Worm (Caenorhabditis elegans) whole organism, L4 larva: Measurements from ENCODE around the gene srbc-33.

Experiments used
- D1046.2 ChIP-seq: fragments of 200-800 bp; sonication (Bioruptor generic); IDR thresholded peaks from 2 replicates; pipeline ENCODE4 v1.3.6; 2022; ENCODE audit warnings: missing genetic modification characterization, missing compliant biosample characterization
- F37D6.2 ChIP-seq: sonication (generic microtip); optimal IDR thresholded peaks from 2 replicates; lab custom pipeline; 2016; ENCODE audit warnings: mild to moderate bottlenecking, missing genetic modification characterization, missing compliant biosample characterization
- T20F7.1 ChIP-seq: fragments of 200-800 bp; sonication (Bioruptor generic); optimal IDR thresholded peaks from 2 replicates; lab custom pipeline; 2018; ENCODE audit warnings: mild to moderate bottlenecking, missing genetic modification characterization, missing compliant biosample characterization
- aha-1 ChIP-seq: fragments of 150-350 bp; peaks from one replicate; lab custom pipeline; 2014; ENCODE audit warnings: missing biosample characterization, missing genetic modification characterization
- arid-1 ChIP-seq: fragments of 200-800 bp; sonication (Bioruptor generic); conservative IDR thresholded peaks from 2 replicates; pipeline ENCODE4 v1.3.6; 2022; ENCODE audit warnings: missing genetic modification reagents, missing genetic modification characterization, missing compliant biosample characterization
- ceh-32 ChIP-seq: sonication (generic microtip); optimal IDR thresholded peaks from 2 replicates; lab custom pipeline; 2016; ENCODE audit warnings: mild to moderate bottlenecking, missing genetic modification characterization, missing compliant biosample characterization; ENCODE audit not compliant: poor library complexity
- ceh-82 ChIP-seq: sonication (generic microtip); optimal IDR thresholded peaks from 2 replicates; lab custom pipeline; 2017; ENCODE audit warnings: missing biosample characterization, missing genetic modification characterization
- daf-16 ChIP-seq, 3 experiments: sonication (generic microtip); optimal IDR thresholded peaks; 2 replicates each; lab custom pipeline; 2016 to 2017; ENCODE audit warnings: missing genetic modification characterization in 3 of 3, missing genetic modification reagents in 3 of 3, mild to moderate bottlenecking in 2 of 3, missing compliant biosample characterization in 2 of 3, missing biosample characterization in 1 of 3, moderate library complexity in 1 of 3
- dmd-9 ChIP-seq: fragments of 200-800 bp; sonication (Bioruptor generic); IDR thresholded peaks from 2 replicates; pipeline ENCODE4 v1.3.6; 2022; ENCODE audit warnings: missing genetic modification reagents, missing genetic modification characterization, missing compliant biosample characterization
- duxl-1 ChIP-seq: sonication (generic microtip); optimal IDR thresholded peaks from 2 replicates; lab custom pipeline; 2016; ENCODE audit warnings: mild to moderate bottlenecking, missing genetic modification characterization, moderate library complexity, missing compliant biosample characterization; ENCODE audit not compliant: poor library complexity
- egl-27 ChIP-seq: sonication (generic microtip); optimal IDR thresholded peaks from 3 replicates; lab custom pipeline; 2017; ENCODE audit warnings: missing biosample characterization, missing genetic modification reagents, missing genetic modification characterization
- hif-1 ChIP-seq, 2 experiments: sonication (generic microtip); optimal IDR thresholded peaks; 2 replicates each; lab custom pipeline; 2016 to 2017; ENCODE audit warnings: missing compliant biosample characterization in 2 of 2, missing genetic modification characterization in 2 of 2, missing genetic modification reagents in 2 of 2, missing genotype in 2 of 2, mild to moderate bottlenecking in 1 of 2
- hlh-30 ChIP-seq: sonication (generic microtip); optimal IDR thresholded peaks from 2 replicates; lab custom pipeline; 2017; ENCODE audit warnings: antibody characterized with exemption, mild to moderate bottlenecking, missing genetic modification characterization, missing compliant biosample characterization; ENCODE audit not compliant: insufficient read depth
- hmg-1.1 ChIP-seq: fragments of 200-800 bp; sonication (Bioruptor generic); IDR thresholded peaks from 2 replicates; pipeline ENCODE4 v1.3.6; 2022; ENCODE audit warnings: missing genetic modification reagents, missing genetic modification characterization, missing compliant biosample characterization
- lin-15B ChIP-seq: fragments of 150-350 bp; sonication (generic microtip); optimal IDR thresholded peaks from 3 replicates; lab custom pipeline; 2014; ENCODE audit warnings: missing biosample characterization, missing genetic modification characterization
- mdt-29 ChIP-seq: fragments of 200-800 bp; sonication (Bioruptor generic); IDR thresholded peaks from 2 replicates; pipeline ENCODE4 v1.3.6; 2022; ENCODE audit warnings: missing genetic modification reagents, missing genetic modification characterization, missing compliant biosample characterization
- mxl-2 ChIP-seq: fragments of 200-800 bp; sonication (Bioruptor generic); conservative IDR thresholded peaks from 2 replicates; pipeline ENCODE4 v1.3.6; 2022; ENCODE audit warnings: missing genetic modification reagents, missing genetic modification characterization, missing compliant biosample characterization
- mxl-3 ChIP-seq: fragments of 200-800 bp; sonication (Bioruptor generic); optimal IDR thresholded peaks from 2 replicates; lab custom pipeline; 2018; ENCODE audit warnings: mild to moderate bottlenecking, missing genetic modification characterization, missing compliant biosample characterization
- nhr-10 ChIP-seq: fragments of 150-350 bp; optimal IDR thresholded peaks from 2 replicates; lab custom pipeline; 2014; ENCODE audit warnings: missing biosample characterization, missing genetic modification characterization
- nhr-28 ChIP-seq: fragments of 150-350 bp; optimal IDR thresholded peaks from 2 replicates; lab custom pipeline; 2014; ENCODE audit warnings: missing biosample characterization, missing genetic modification characterization
- nhr-77 ChIP-seq: fragments of 150-350 bp; optimal IDR thresholded peaks from 2 replicates; lab custom pipeline; 2014; ENCODE audit warnings: missing biosample characterization, missing genetic modification characterization
- pha-4 ChIP-seq, 2 experiments: fragments of 150-350 bp in 1 of 2; fragments of 200-800 bp in 1 of 2; sonication (Bioruptor generic) in 1 of 2; IDR thresholded peaks in 1 of 2; optimal IDR thresholded peaks in 1 of 2; 2 replicates each; pipeline versions ENCODE4 v1.3.6 to Lab custom; 2014 to 2022; ENCODE audit warnings: missing genetic modification characterization in 2 of 2, missing genetic modification reagents in 2 of 2, missing biosample characterization in 1 of 2, missing compliant biosample characterization in 1 of 2
- pqm-1 ChIP-seq: sonication (generic microtip); optimal IDR thresholded peaks from 2 replicates; lab custom pipeline; 2017; ENCODE audit warnings: missing biosample characterization, missing genetic modification characterization
- set-16 ChIP-seq: fragments of 200-800 bp; sonication (Bioruptor generic); IDR thresholded peaks from 2 replicates; pipeline ENCODE4 v1.3.6; 2022; ENCODE audit warnings: missing genetic modification reagents, missing genetic modification characterization, missing compliant biosample characterization
- skn-1 ChIP-seq: fragments of 150-350 bp; optimal IDR thresholded peaks from 2 replicates; lab custom pipeline; 2014; ENCODE audit warnings: missing biosample characterization, missing genetic modification characterization
- snpc-1.2 ChIP-seq: fragments of 200-800 bp; sonication (Bioruptor generic); IDR thresholded peaks from 2 replicates; pipeline ENCODE4 v1.3.6; 2022; ENCODE audit warnings: missing genetic modification reagents, missing genetic modification characterization, missing compliant biosample characterization
- spr-3 ChIP-seq: fragments of 200-800 bp; sonication (Bioruptor generic); optimal IDR thresholded peaks from 2 replicates; lab custom pipeline; 2018; ENCODE audit warnings: mild to moderate bottlenecking, missing genetic modification characterization, missing compliant biosample characterization
- unc-130 ChIP-seq: sonication (generic microtip); optimal IDR thresholded peaks from 2 replicates; lab custom pipeline; 2016; ENCODE audit warnings: missing genetic modification reagents, missing genetic modification characterization, missing compliant biosample characterization
- unc-62 ChIP-seq, 3 experiments: fragments of 150-350 bp in 1 of 3; sonication (generic microtip); optimal IDR thresholded peaks in 2 of 3; peaks in 1 of 3; 1 replicate in 1 of 3; 2 replicates in 2 of 3; lab custom pipeline; 2014 to 2017; ENCODE audit warnings: missing biosample characterization in 3 of 3, missing genetic modification characterization in 3 of 3, missing genetic modification reagents in 3 of 3, missing genotype in 1 of 3
- vab-7 ChIP-seq: fragments of 200-800 bp; sonication (Bioruptor generic); IDR thresholded peaks from 2 replicates; pipeline ENCODE4 v1.3.6; 2022; ENCODE audit warnings: missing genetic modification reagents, missing genetic modification characterization, missing compliant biosample characterization
- zfp-2 ChIP-seq: sonication (generic microtip); optimal IDR thresholded peaks from 2 replicates; lab custom pipeline; 2016; ENCODE audit warnings: mild to moderate bottlenecking, missing genetic modification characterization, missing compliant biosample characterization
- ztf-7 ChIP-seq: fragments of 150-350 bp; optimal IDR thresholded peaks from 2 replicates; lab custom pipeline; 2014; ENCODE audit warnings: missing biosample characterization, missing genetic modification characterization

srbc-33 gene

ce11 chrV:3523262-3523661 lies 38.7 kb upstream of the srbc-33 start, which contains the start of gene irg-1:
irg-1 (plus strand) TSS chrV:3523587.
- TF ChIP-seq ztf-7 (tag; lab: Kevin White, UChicago), result no peak
- no peak for TF ChIP-seq snpc-1.2 (GFP tag; lab: Robert Waterston, UW)
- no peak for TF ChIP-seq nhr-10
- no peak for TF ChIP-seq mxl-3 (GFP tag; lab: Kevin White, UChicago)
- no peak for TF ChIP-seq skn-1 (tag; lab: Kevin White, UChicago)
- no peak for TF ChIP-seq pha-4 (GFP tag; IDR thresholded peaks at IDR 0.05; lab: Robert Waterston, UW)
- TF ChIP-seq pha-4 (tag; optimal IDR thresholded peaks at IDR 0.05; lab: Kevin White, UChicago), result peak; percentile 30
- no peak for TF ChIP-seq duxl-1
- no peak for TF ChIP-seq daf-16 (GFP tag; optimal IDR thresholded peaks at IDR 0.05; lab: Kevin White, UChicago)
- TF ChIP-seq daf-16 (tag; optimal IDR thresholded peaks at IDR 0.05; lab: Kevin White, UChicago), result peak; percentile 72
- TF ChIP-seq nhr-28 (tag; lab: Kevin White, UChicago), result peak; percentile 54
- TF ChIP-seq hmg-1.1 (GFP tag; lab: Robert Waterston, UW), result no peak
- peak; percentile 37 for TF ChIP-seq nhr-77 (tag; lab: Kevin White, UChicago)
- no peak for TF ChIP-seq dmd-9 (GFP tag; lab: Robert Waterston, UW)
- no peak for TF ChIP-seq T20F7.1 (GFP tag; lab: Kevin White, UChicago)
- TF ChIP-seq pqm-1 (tag; lab: Kevin White, UChicago), result peak; percentile 4
- peak in 1 of 2 experiments; percentile 27 for TF ChIP-seq unc-62 (GFP tag; optimal IDR thresholded peaks at IDR 0.05 in 1 of 2; lab: Kevin White, UChicago)
- TF ChIP-seq unc-62 (tag; optimal IDR thresholded peaks at IDR 0.05; lab: Kevin White, UChicago), result no peak
- TF ChIP-seq egl-27, result no peak
- TF ChIP-seq ceh-32, result no peak
- no peak for TF ChIP-seq zfp-2 (tag; lab: Kevin White, UChicago)
- peak; percentile 56 for TF ChIP-seq aha-1

- TF ChIP-seq lin-15B (tag; lab: Kevin White, UChicago), result no peak
- TF ChIP-seq mxl-2 (GFP tag; lab: Robert Waterston, UW), result no peak
- TF ChIP-seq set-16, result no peak
- TF ChIP-seq unc-62 (GFP tag; optimal IDR thresholded peaks at IDR 0.05 in 1 of 2; lab: Kevin White, UChicago), result peak in 1 of 2 experiments; percentile 2
- TF ChIP-seq unc-62 (tag; optimal IDR thresholded peaks at IDR 0.05; lab: Kevin White, UChicago), result no peak
- no peak for TF ChIP-seq mdt-29 (GFP tag; lab: Robert Waterston, UW)
- no peak for TF ChIP-seq spr-3 (GFP tag; lab: Kevin White, UChicago)
- no peak for TF ChIP-seq vab-7 (GFP tag; lab: Robert Waterston, UW)
Measured at ce11 chrV:3517889-3518288, 33.3 kb upstream of the srbc-33 start, which contains the start of gene str-227. str-227 (plus strand) TSS chrV:3518189.

ce11 chrV:3512381-3512780 lies 27.8 kb upstream of the srbc-33 start, which contains the start of gene str-226:
str-226 (plus strand) TSS chrV:3512681.
- TF ChIP-seq D1046.2, result no peak
- no peak for TF ChIP-seq hif-1 (tag; optimal IDR thresholded peaks at IDR 0.05; lab: Kevin White, UChicago)
- no peak for TF ChIP-seq F37D6.2 (tag; lab: Kevin White, UChicago)
- no peak for TF ChIP-seq hlh-30 (tag; lab: Kevin White, UChicago)
- no peak for TF ChIP-seq ceh-82 (tag; lab: Kevin White, UChicago)
- TF ChIP-seq unc-62 (GFP tag; optimal IDR thresholded peaks at IDR 0.05 in 1 of 2; lab: Kevin White, UChicago), result no peak
- TF ChIP-seq unc-62 (tag; optimal IDR thresholded peaks at IDR 0.05; lab: Kevin White, UChicago), result no peak
- TF ChIP-seq ztf-7 (tag; lab: Kevin White, UChicago), result no peak
- TF ChIP-seq nhr-28 (tag; lab: Kevin White, UChicago), result no peak
- TF ChIP-seq ceh-32, result no peak

ce11 chrV:3509878-3510277 lies 25.3 kb upstream of the srbc-33 start, which contains the start of gene str-228:
str-228 (plus strand) TSS chrV:3510178.
- TF ChIP-seq arid-1 (no peak), unc-130 (no peak), hmg-1.1 (GFP tag; lab: Robert Waterston, UW) (no peak), aha-1 (peak; percentile 42)
